Worm (Caenorhabditis elegans) whole organism, L1 larva: ENCODE measurements around the gene srbc-1.

Experiments
- C34B4.2 ChIP-seq: sonication (generic microtip); optimal IDR thresholded peaks from 2 replicates; lab custom pipeline; 2017; ENCODE audit warnings: mild to moderate bottlenecking, missing genetic modification characterization, missing compliant biosample characterization
- F16B12.6 ChIP-seq: fragments of 150-350 bp; optimal IDR thresholded peaks from 2 replicates; lab custom pipeline; 2014; ENCODE audit warnings: missing biosample characterization, missing genetic modification characterization
- aha-1 ChIP-seq: fragments of 150-350 bp; optimal IDR thresholded peaks from 2 replicates; lab custom pipeline; 2014; ENCODE audit warnings: missing biosample characterization, missing genetic modification characterization
- alr-1 ChIP-seq: fragments of 200-800 bp; sonication (Bioruptor generic); optimal IDR thresholded peaks from 2 replicates; lab custom pipeline; 2018; ENCODE audit warnings: borderline replicate concordance, mild to moderate bottlenecking, missing genetic modification characterization, missing compliant biosample characterization
- aly-2 ChIP-seq: fragments of 150-350 bp; optimal IDR thresholded peaks from 2 replicates; lab custom pipeline; 2014; ENCODE audit warnings: missing biosample characterization, missing genetic modification characterization
- ama-1 ChIP-seq: fragments of 150-350 bp; optimal IDR thresholded peaks from 2 replicates; lab custom pipeline; 2014
- blmp-1 ChIP-seq: fragments of 150-350 bp; optimal IDR thresholded peaks from 2 replicates; lab custom pipeline; 2014; ENCODE audit warnings: missing biosample characterization, missing genetic modification characterization
- ceh-63 ChIP-seq: fragments of 200-800 bp; sonication (Bioruptor generic); optimal IDR thresholded peaks from 2 replicates; lab custom pipeline; 2018; ENCODE audit warnings: mild to moderate bottlenecking, missing genetic modification characterization, missing compliant biosample characterization
- ceh-88 ChIP-seq: fragments of 200-800 bp; sonication (Bioruptor generic); IDR thresholded peaks from 2 replicates; pipeline ENCODE4 v1.3.6; 2022; ENCODE audit warnings: missing genetic modification characterization, missing compliant biosample characterization
- ceh-90 ChIP-seq: sonication (generic microtip); optimal IDR thresholded peaks from 2 replicates; lab custom pipeline; 2016; ENCODE audit warnings: missing genetic modification characterization, missing compliant biosample characterization
- efl-1 ChIP-seq, 4 experiments: fragments of 150-350 bp; optimal IDR thresholded peaks in 3 of 4; peaks in 1 of 4; 1 replicate in 1 of 4; 2 replicates in 3 of 4; lab custom pipeline; 2014; ENCODE audit warnings: missing biosample characterization in 2 of 4, missing genetic modification characterization in 2 of 4, missing genetic modification reagents in 2 of 4
- efl-3 ChIP-seq: fragments of 200-800 bp; sonication (Bioruptor generic); optimal IDR thresholded peaks from 2 replicates; lab custom pipeline; 2018; ENCODE audit warnings: mild to moderate bottlenecking, missing genetic modification characterization, missing compliant biosample characterization
- egl-27 ChIP-seq, 2 experiments: fragments of 150-350 bp in 1 of 2; sonication (generic microtip); optimal IDR thresholded peaks; 3 replicates each; lab custom pipeline; 2017 to 2018; ENCODE audit warnings: missing biosample characterization in 2 of 2, missing genetic modification characterization in 2 of 2, missing genetic modification reagents in 2 of 2
- elt-3 ChIP-seq, 6 experiments: fragments of 150-350 bp in 1 of 6; sonication (generic microtip); optimal IDR thresholded peaks; 2 replicates each; lab custom pipeline; 2017 to 2018; ENCODE audit warnings: missing biosample characterization in 6 of 6, missing genetic modification characterization in 6 of 6, inconsistent platforms in 1 of 6
- fkh-8 ChIP-seq: sonication (generic microtip); optimal IDR thresholded peaks from 2 replicates; lab custom pipeline; 2016; ENCODE audit warnings: mild to moderate bottlenecking, missing genetic modification characterization, missing compliant biosample characterization
- grh-1 ChIP-seq: fragments of 200-800 bp; sonication (Bioruptor generic); IDR thresholded peaks from 2 replicates; pipeline ENCODE4 v1.3.6; 2022; ENCODE audit warnings: missing genetic modification reagents, missing genetic modification characterization, missing compliant biosample characterization
- hpl-2 ChIP-seq: fragments of 150-350 bp; optimal IDR thresholded peaks from 2 replicates; lab custom pipeline; 2014; ENCODE audit warnings: missing biosample characterization, missing genetic modification reagents, missing genetic modification characterization
- isw-1 ChIP-seq: fragments of 200-800 bp; sonication (Bioruptor generic); IDR thresholded peaks from 2 replicates; pipeline ENCODE4 v1.3.6; 2022; ENCODE audit warnings: missing genetic modification characterization, missing compliant biosample characterization
- jun-1 ChIP-seq: fragments of 150-350 bp; optimal IDR thresholded peaks from 2 replicates; lab custom pipeline; 2014; ENCODE audit warnings: missing biosample characterization, missing genetic modification reagents, missing genetic modification characterization
- lin-15B ChIP-seq: fragments of 150-350 bp; sonication (generic microtip); optimal IDR thresholded peaks from 3 replicates; lab custom pipeline; 2014; ENCODE audit warnings: missing biosample characterization, missing genetic modification characterization
- lin-35 ChIP-seq, 2 experiments: fragments of 150-350 bp; optimal IDR thresholded peaks; 2 replicates each; lab custom pipeline; 2014; ENCODE audit warnings: missing biosample characterization in 2 of 2, missing genetic modification characterization in 2 of 2, missing genetic modification reagents in 2 of 2
- mab-9 ChIP-seq: fragments of 200-800 bp; sonication (Bioruptor generic); IDR thresholded peaks from 2 replicates; pipeline ENCODE4 v1.3.6; 2022; ENCODE audit warnings: missing genetic modification reagents, missing genetic modification characterization, missing compliant biosample characterization
- mef-2 ChIP-seq: fragments of 150-350 bp; optimal IDR thresholded peaks from 2 replicates; lab custom pipeline; 2014; ENCODE audit warnings: missing biosample characterization, missing genetic modification characterization
- nhr-11 ChIP-seq: fragments of 150-350 bp; optimal IDR thresholded peaks from 2 replicates; lab custom pipeline; 2014; ENCODE audit warnings: missing biosample characterization, missing genetic modification characterization
- nhr-47 ChIP-seq: sonication (generic microtip); optimal IDR thresholded peaks from 2 replicates; lab custom pipeline; 2016; ENCODE audit warnings: mild to moderate bottlenecking, missing genetic modification characterization, moderate library complexity, missing compliant biosample characterization
- nhr-76 ChIP-seq: sonication (generic microtip); optimal IDR thresholded peaks from 2 replicates; lab custom pipeline; 2017; ENCODE audit warnings: missing biosample characterization, missing genetic modification characterization
- nhr-77 ChIP-seq: fragments of 150-350 bp; optimal IDR thresholded peaks from 2 replicates; lab custom pipeline; 2014; ENCODE audit warnings: missing biosample characterization, missing genetic modification characterization
- nhr-84 ChIP-seq: sonication (generic microtip); optimal IDR thresholded peaks from 2 replicates; lab custom pipeline; 2017; ENCODE audit warnings: missing biosample characterization, missing genetic modification characterization
- nhr-90 ChIP-seq: sonication (generic microtip); optimal IDR thresholded peaks from 2 replicates; lab custom pipeline; 2016; ENCODE audit warnings: mild to moderate bottlenecking, missing genetic modification characterization, missing compliant biosample characterization; ENCODE audit not compliant: poor library complexity
- pag-3 ChIP-seq: sonication (generic microtip); optimal IDR thresholded peaks from 2 replicates; lab custom pipeline; 2017; ENCODE audit warnings: missing genetic modification characterization, mild to moderate bottlenecking, missing compliant biosample characterization, antibody characterized with exemption, borderline replicate concordance; ENCODE audit not compliant: insufficient read depth
- rnt-1 ChIP-seq: sonication (generic microtip); optimal IDR thresholded peaks from 2 replicates; lab custom pipeline; 2016; ENCODE audit warnings: mild to moderate bottlenecking, missing genetic modification characterization, moderate library complexity, missing compliant biosample characterization
- snu-23 ChIP-seq: sonication (generic microtip); optimal IDR thresholded peaks from 2 replicates; lab custom pipeline; 2016; ENCODE audit warnings: missing genetic modification characterization, missing compliant biosample characterization
- sox-4 ChIP-seq: sonication (generic microtip); optimal IDR thresholded peaks from 2 replicates; lab custom pipeline; 2016; ENCODE audit warnings: missing genetic modification characterization, missing compliant biosample characterization
- tlp-1 ChIP-seq: fragments of 150-350 bp; optimal IDR thresholded peaks from 2 replicates; lab custom pipeline; 2014; ENCODE audit warnings: missing biosample characterization, missing genetic modification characterization
- unc-130 ChIP-seq: fragments of 150-350 bp; optimal IDR thresholded peaks from 2 replicates; lab custom pipeline; 2017; ENCODE audit warnings: missing biosample characterization, missing genetic modification characterization, inconsistent platforms
- unc-86 ChIP-seq: sonication (generic microtip); optimal IDR thresholded peaks from 2 replicates; lab custom pipeline; 2016; ENCODE audit warnings: missing genetic modification characterization, missing compliant biosample characterization
- xbp-1 ChIP-seq: sonication (generic microtip); optimal IDR thresholded peaks from 2 replicates; lab custom pipeline; 2016; ENCODE audit warnings: missing genetic modification characterization, missing compliant biosample characterization
- zip-4 ChIP-seq: fragments of 200-800 bp; sonication (Bioruptor generic); optimal IDR thresholded peaks from 2 replicates; lab custom pipeline; 2018; ENCODE audit warnings: mild to moderate bottlenecking, missing genetic modification characterization, moderate library complexity, missing compliant biosample characterization

The srbc-1 gene

ce11 chrV:3289267-3289666 is 12.5 kb downstream of the srbc-1 start, which contains the start of gene F35F10.6:
Gene F35F10.6, minus strand, starts transcription at chrV:3289367.
- TF ChIP-seq nhr-47 (tag; lab: Kevin White, UChicago) (no peak), rnt-1 (tag; lab: Kevin White, UChicago) (no peak), efl-3 (no peak), elt-3 (tag; optimal IDR thresholded peaks at IDR 0.05; lab: Kevin White, UChicago) (no peak), sox-4 (tag; lab: Kevin White, UChicago) (no peak), mef-2 (tag; lab: Kevin White, UChicago) (no peak), zip-4 (GFP tag; lab: Kevin White, UChicago) (no peak), nhr-90 (tag; lab: Kevin White, UChicago) (no peak), alr-1 (no peak)

DNA sequence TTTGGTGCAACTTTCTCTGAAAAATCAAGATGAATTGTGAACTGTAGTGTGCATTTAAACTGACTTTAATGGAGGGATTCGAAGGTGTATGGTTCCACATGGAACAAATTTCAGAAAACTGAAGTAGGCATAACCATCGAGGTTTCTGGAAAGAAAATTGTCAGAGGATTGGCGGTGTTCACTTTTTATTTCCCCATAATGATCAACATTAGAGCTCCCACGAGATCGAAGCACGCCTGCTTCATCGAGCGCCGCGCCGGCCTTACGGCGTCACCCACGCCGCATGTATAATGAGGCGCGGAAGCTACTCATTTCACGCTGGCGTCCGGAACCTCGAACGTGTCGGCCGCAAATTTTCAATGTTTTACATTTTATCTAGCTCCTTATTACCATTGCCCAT is 13.7 kb downstream of the srbc-1 start:
- TF ChIP-seq nhr-84 (tag; lab: Kevin White, UChicago) (no peak), tlp-1 (tag; lab: Kevin White, UChicago) (no peak), grh-1 (GFP tag; lab: Robert Waterston, UW) (no peak), nhr-77 (tag; lab: Kevin White, UChicago) (no peak), ama-1 (no peak), mef-2 (tag; lab: Kevin White, UChicago) (no peak)

ce11 chrV:3287330-3287729 is 14.5 kb downstream of the srbc-1 start, which contains the start of gene F35F10.7:
Gene F35F10.7, minus strand, starts transcription at chrV:3287430.
- TF ChIP-seq zip-4 (GFP tag; lab: Kevin White, UChicago), result no peak
- TF ChIP-seq unc-86 (tag; lab: Kevin White, UChicago), result no peak
- no peak for TF ChIP-seq ama-1
- no peak for TF ChIP-seq nhr-76 (tag; lab: Kevin White, UChicago)
- TF ChIP-seq ceh-90 (tag; lab: Kevin White, UChicago), result no peak
- no peak for TF ChIP-seq jun-1 (tag; lab: Kevin White, UChicago)
- no peak for TF ChIP-seq fkh-8 (tag; lab: Kevin White, UChicago)
- no peak for TF ChIP-seq unc-130
- TF ChIP-seq efl-1 (optimal IDR thresholded peaks at IDR 0.05; lab: Kevin White, UChicago), result no peak
- no peak for TF ChIP-seq efl-1 (GFP tag; optimal IDR thresholded peaks at IDR 0.05 in 1 of 2; lab: Kevin White, UChicago)
- TF ChIP-seq nhr-84 (tag; lab: Kevin White, UChicago), result no peak
- TF ChIP-seq hpl-2 (GFP tag; lab: Kevin White, UChicago), result no peak
- no peak for TF ChIP-seq nhr-11 (tag; lab: Kevin White, UChicago)

DNA sequence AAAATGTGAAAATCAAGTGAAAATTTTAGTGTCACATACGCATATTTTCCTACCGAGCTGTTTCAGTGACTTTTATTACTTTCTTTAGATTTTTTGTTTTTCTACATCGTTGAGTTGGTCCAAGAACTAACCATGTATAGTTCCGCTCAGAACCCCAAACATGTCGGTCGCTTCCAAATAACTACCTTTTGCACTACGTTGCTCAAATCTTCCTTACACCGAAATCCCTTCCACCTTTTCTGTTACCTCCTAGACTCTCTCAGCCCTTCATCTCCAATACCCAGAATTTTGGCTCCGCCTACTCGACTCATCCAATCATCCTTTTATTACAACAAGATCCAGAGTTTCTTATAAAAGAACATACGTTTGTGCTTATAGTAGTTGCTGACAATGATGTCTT is 17.2 kb downstream of the srbc-1 start, which contains the start of gene F35F10.5:
Gene F35F10.5, plus strand, starts transcription at position 301 of the 400 bp plus-strand sequence.
- TF ChIP-seq aly-2 (tag; lab: Kevin White, UChicago) (no peak), ceh-63 (no peak), snu-23 (GFP tag; lab: Kevin White, UChicago) (no peak), sox-4 (tag; lab: Kevin White, UChicago) (no peak), blmp-1 (tag; lab: Kevin White, UChicago) (no peak), tlp-1 (tag; lab: Kevin White, UChicago) (no peak), lin-35 (GFP tag; optimal IDR thresholded peaks at IDR 0.05; lab: Kevin White, UChicago) (no peak), ama-1 (no peak), lin-15B (tag; lab: Kevin White, UChicago) (no peak), xbp-1 (tag; lab: Kevin White, UChicago) (no peak)
- TF ChIP-seq, all 84 proteins: peak for 0

ce11 chrV:3282957-3283356 is 18.8 kb downstream of the srbc-1 start, which contains the start of gene str-64:
Gene str-64, plus strand, starts transcription at chrV:3283257.
- TF ChIP-seq grh-1 (GFP tag; lab: Robert Waterston, UW), result no peak
- no peak for TF ChIP-seq elt-3 (tag; optimal IDR thresholded peaks at IDR 0.05; lab: Kevin White, UChicago)
- no peak for TF ChIP-seq ceh-88 (GFP tag; lab: Robert Waterston, UW)
- no peak for TF ChIP-seq isw-1 (GFP tag; lab: Robert Waterston, UW)
- no peak for TF ChIP-seq C34B4.2 (tag; lab: Kevin White, UChicago)
- TF ChIP-seq aha-1 (tag; lab: Kevin White, UChicago), result no peak
- TF ChIP-seq nhr-11 (tag; lab: Kevin White, UChicago), result no peak
- no peak for TF ChIP-seq egl-27 (tag; optimal IDR thresholded peaks at IDR 0.05; lab: Kevin White, UChicago)
- TF ChIP-seq pag-3 (tag; lab: Kevin White, UChicago), result no peak
- TF ChIP-seq mab-9 (GFP tag; lab: Robert Waterston, UW), result no peak
- TF ChIP-seq F16B12.6 (tag; lab: Kevin White, UChicago), result no peak
